Worm (Caenorhabditis elegans): ENCODE results near the gene mdf-2.

mdf-2 gene

ce11 chrIV:2602862-2603189 is 38.1 kb downstream of the mdf-2 start:
- TF ChIP-seq nhr-23 (tag; optimal IDR thresholded peaks at IDR 0.05): no peak
- no peak for TF ChIP-seq nhr-12 (tag; optimal IDR thresholded peaks at IDR 0.05)
- no peak for TF ChIP-seq lin-39 (tag; optimal IDR thresholded peaks at IDR 0.05)
- no peak for TF ChIP-seq elt-3 (tag; optimal IDR thresholded peaks at IDR 0.05)
- TF ChIP-seq hmg-11 (tag; optimal IDR thresholded peaks at IDR 0.05): no peak
- no peak for TF ChIP-seq nhr-67 (tag; optimal IDR thresholded peaks at IDR 0.05)
- TF ChIP-seq tbx-2 (tag; optimal IDR thresholded peaks at IDR 0.05): no peak
- no peak for TF ChIP-seq fkh-2 (tag; optimal IDR thresholded peaks at IDR 0.05)
- TF ChIP-seq mdl-1 (tag; optimal IDR thresholded peaks at IDR 0.05): no peak
- no peak for TF ChIP-seq egl-5 (tag; optimal IDR thresholded peaks at IDR 0.05)

DNA sequence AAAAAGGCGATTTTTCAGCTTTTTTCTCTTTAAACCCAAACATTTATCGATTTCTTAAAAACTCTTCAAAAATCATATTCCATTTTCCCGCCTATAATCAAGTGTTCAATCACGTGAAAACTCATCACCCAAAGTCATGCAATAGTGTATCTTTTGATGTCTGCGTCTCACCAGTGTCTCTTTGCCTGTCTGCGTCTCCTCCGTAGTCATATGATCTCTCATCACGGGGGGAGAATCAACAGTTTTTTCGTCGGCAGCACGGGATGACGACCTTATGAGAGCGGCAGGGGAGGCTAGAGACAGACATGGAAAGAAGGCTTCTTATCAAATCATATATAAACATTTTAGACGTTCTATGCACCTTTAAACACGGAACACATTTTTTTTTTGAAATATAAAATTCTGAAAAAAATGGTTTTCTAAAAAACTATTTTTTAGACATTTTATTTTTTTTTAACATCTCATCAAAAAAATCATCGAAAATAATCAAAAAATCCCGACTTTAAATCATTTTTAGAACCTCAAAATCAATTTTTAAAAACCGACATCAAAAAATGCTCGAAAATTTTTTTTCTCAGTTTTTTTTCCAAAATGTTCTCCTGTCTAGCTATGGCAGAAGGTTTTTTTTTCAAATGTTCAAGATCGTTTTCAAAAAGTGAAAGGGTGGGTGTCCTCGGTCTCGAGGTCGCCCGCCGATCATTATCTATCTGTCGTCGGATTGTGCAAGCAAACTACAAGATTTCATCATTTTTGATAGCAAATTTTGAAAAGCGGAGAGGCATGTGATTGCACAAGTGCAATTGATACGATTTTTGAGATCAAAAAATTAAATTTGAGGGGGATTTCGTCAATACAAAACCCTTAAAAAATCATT is 38.7 kb downstream of the mdf-2 start:
- TF ChIP-seq nhr-67 (tag; optimal IDR thresholded peaks at IDR 0.05): no peak
- TF ChIP-seq ceh-82 (tag; optimal IDR thresholded peaks at IDR 0.05): peak; percentile 5
- peak; percentile 99 for TF ChIP-seq pha-4 (tag; optimal IDR thresholded peaks at IDR 0.05)
- TF ChIP-seq nhr-28 (tag; optimal IDR thresholded peaks at IDR 0.05): peak; percentile 72
- no peak for TF ChIP-seq daf-12 (tag; optimal IDR thresholded peaks at IDR 0.05)
- peak in 1 of 2 experiments; percentile 86 for TF ChIP-seq eor-1 (tag; optimal IDR thresholded peaks at IDR 0.05)
- peak; percentile 96 for TF ChIP-seq ama-1 (optimal IDR thresholded peaks at IDR 0.05)
- peak; percentile 84 for TF ChIP-seq snpc-4 (tag; optimal IDR thresholded peaks at IDR 0.05)
- peak; percentile 99 for TF ChIP-seq nhr-23 (tag; optimal IDR thresholded peaks at IDR 0.05)
- peak; percentile 73 for TF ChIP-seq lin-39 (tag; optimal IDR thresholded peaks at IDR 0.05)
- peak; percentile 98 for TF ChIP-seq nhr-43 (tag; optimal IDR thresholded peaks at IDR 0.05; ENCODE audit: poor library complexity, severe bottlenecking)
- TF ChIP-seq elt-2 (tag; optimal IDR thresholded peaks at IDR 0.05): peak; percentile 96
- TF ChIP-seq aly-2 (tag; optimal IDR thresholded peaks at IDR 0.05): no peak
- peak; percentile 86 for TF ChIP-seq unc-62 (GFP tag; optimal IDR thresholded peaks at IDR 0.05)
- TF ChIP-seq nhr-25 (tag; optimal IDR thresholded peaks at IDR 0.05): peak; percentile 99
- TF ChIP-seq nhr-11 (tag; optimal IDR thresholded peaks at IDR 0.05): peak; percentile 91
- TF ChIP-seq fkh-10 (GFP tag; optimal IDR thresholded peaks at IDR 0.05): peak; percentile 55
- TF ChIP-seq fkh-2 (tag; optimal IDR thresholded peaks at IDR 0.05): no peak
- TF ChIP-seq ceh-9 (tag; optimal IDR thresholded peaks at IDR 0.05): no peak
- no peak for TF ChIP-seq ceh-16 (tag; optimal IDR thresholded peaks at IDR 0.05)
- TF ChIP-seq elt-3 (tag; optimal IDR thresholded peaks at IDR 0.05): peak; percentile 44 to 83 (median 80)
- TF ChIP-seq ztf-4 (tag; optimal IDR thresholded peaks at IDR 0.05): peak; percentile 90
- TF ChIP-seq zag-1 (tag; optimal IDR thresholded peaks at IDR 0.05): peak; percentile 47
- peak; percentile 91 for TF ChIP-seq ceh-28 (tag; optimal IDR thresholded peaks at IDR 0.05)
- TF ChIP-seq mdl-1 (tag; optimal IDR thresholded peaks at IDR 0.05): peak; percentile 90
- peak; percentile 39 for TF ChIP-seq egl-5 (tag; optimal IDR thresholded peaks at IDR 0.05)
- peak; percentile 70 for TF ChIP-seq nhr-77 (tag; optimal IDR thresholded peaks at IDR 0.05)
- peak; percentile 70 for TF ChIP-seq R02D3.7 (tag; optimal IDR thresholded peaks at IDR 0.05)
- TF ChIP-seq jun-1 (tag; optimal IDR thresholded peaks at IDR 0.05): peak; percentile 99
- TF ChIP-seq ztf-11 (tag; optimal IDR thresholded peaks at IDR 0.05): no peak
- TF ChIP-seq elt-1 (tag; optimal IDR thresholded peaks at IDR 0.05): peak; percentile 60
- TF ChIP-seq nhr-76 (tag; optimal IDR thresholded peaks at IDR 0.05): peak; percentile 51
- TF ChIP-seq egl-27 (tag; optimal IDR thresholded peaks at IDR 0.05): peak; percentile 79
- TF ChIP-seq sea-2 (GFP tag; optimal IDR thresholded peaks at IDR 0.05): peak; percentile 22
- TF ChIP-seq ZK546.5 (tag; optimal IDR thresholded peaks at IDR 0.05): no peak
- TF ChIP-seq nhr-237 (tag; optimal IDR thresholded peaks at IDR 0.05): no peak
- peak; percentile 65 for TF ChIP-seq fos-1 (tag; optimal IDR thresholded peaks at IDR 0.05)
- TF ChIP-seq mml-1 (tag; optimal IDR thresholded peaks at IDR 0.05): peak; percentile 86
- peak; percentile 81 for TF ChIP-seq tbx-2 (tag; optimal IDR thresholded peaks at IDR 0.05)
- no peak for TF ChIP-seq unc-39 (tag; optimal IDR thresholded peaks at IDR 0.05)
- TF ChIP-seq nfya-1 (tag; optimal IDR thresholded peaks at IDR 0.05; ENCODE audit: insufficient read depth): peak; percentile 96
- peak; percentile 97 for TF ChIP-seq pqm-1 (tag; optimal IDR thresholded peaks at IDR 0.05)
- TF ChIP-seq hmg-11 (tag; optimal IDR thresholded peaks at IDR 0.05): peak; percentile 91
- TF ChIP-seq skn-1 (tag; optimal IDR thresholded peaks at IDR 0.05): peak; percentile 96
- TF ChIP-seq lsy-12 (tag; optimal IDR thresholded peaks at IDR 0.05): peak; percentile 97
- no peak for TF ChIP-seq nhr-12 (tag; optimal IDR thresholded peaks at IDR 0.05)
- TF ChIP-seq lin-15B (tag; optimal IDR thresholded peaks at IDR 0.05): peak; percentile 82
